Worm (Caenorhabditis elegans): ENCODE data around the gene K06A1.2.

- TF ChIP-seq nhr-102 (tag; optimal IDR thresholded peaks at IDR 0.05), result no peak
- no peak for TF ChIP-seq snpc-4 (tag; optimal IDR thresholded peaks at IDR 0.05)
- TF ChIP-seq lin-29 (GFP tag; IDR thresholded peaks at IDR 0.05), result no peak
- no peak for TF ChIP-seq mdt-29 (GFP tag; IDR thresholded peaks at IDR 0.05)
- no peak for TF ChIP-seq nhr-10 (tag; optimal IDR thresholded peaks at IDR 0.05)
- TF ChIP-seq unc-39 (tag; optimal IDR thresholded peaks at IDR 0.05), result no peak
- TF ChIP-seq ces-1 (GFP tag; optimal IDR thresholded peaks at IDR 0.05), result no peak
- TF ChIP-seq fkh-10 (GFP tag; optimal IDR thresholded peaks at IDR 0.05), result no peak
Measured at ce11 chrII:6454671-6455070, 10.9 kb downstream of the K06A1.2 start, which contains the start of gene aptf-1.

All from whole organism, L4 larva.